Worm (Caenorhabditis elegans): Measurements from ENCODE around the gene srh-266.
A peak's percentile ranks its signal among the peaks of the same experiment; 100 is the strongest.

srh-266 gene

DNA sequence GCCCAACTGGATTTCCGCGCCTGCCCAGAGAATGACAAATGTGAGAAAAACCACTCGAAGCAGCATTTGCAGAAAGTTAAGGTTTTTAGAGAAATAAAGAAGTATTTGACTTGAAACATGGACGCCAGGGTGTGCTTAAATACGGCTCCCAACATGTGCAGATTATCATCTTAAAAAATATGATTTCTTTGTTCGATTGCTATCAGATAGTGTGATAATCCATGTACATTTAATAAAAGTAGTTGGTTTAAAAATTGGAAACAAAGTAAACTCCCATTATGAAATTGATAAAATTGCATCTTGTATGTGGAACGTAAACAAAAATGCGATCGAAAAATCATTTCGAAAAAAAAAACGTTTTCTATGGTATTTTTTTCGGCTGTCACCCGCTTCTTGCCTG is 37.0 kb upstream of the srh-266 start, which contains the start of gene F48G7.8:
Gene F48G7.8 (minus strand): TSS at position 101 of the 400 bp plus-strand sequence.
- TF ChIP-seq jun-1 (tag; optimal IDR thresholded peaks at IDR 0.05) = no peak
- no peak for TF ChIP-seq lin-14 (GFP tag; optimal IDR thresholded peaks at IDR 0.05)
- TF ChIP-seq dsc-1 (tag; optimal IDR thresholded peaks at IDR 0.05) = no peak

- TF ChIP-seq C34B4.2 (tag; optimal IDR thresholded peaks at IDR 0.05) = no peak
- no peak for TF ChIP-seq ces-1 (GFP tag; optimal IDR thresholded peaks at IDR 0.05)
- no peak for TF ChIP-seq pqm-1 (tag; optimal IDR thresholded peaks at IDR 0.05)
- no peak for TF ChIP-seq ceh-82 (tag; optimal IDR thresholded peaks at IDR 0.05)
- no peak for TF ChIP-seq ceh-8 (GFP tag; optimal IDR thresholded peaks at IDR 0.05)
- no peak for TF ChIP-seq nhr-11 (tag; optimal IDR thresholded peaks at IDR 0.05)
These were observed 36.1 kb upstream of the srh-266 start, which contains the start of gene F48G7.9 for ce11 chrV:628527-628926. Gene F48G7.9 (minus strand): TSS chrV:628627.

ce11 chrV:631832-632231 is 32.8 kb upstream of the srh-266 start:
- TF ChIP-seq efl-1 (optimal IDR thresholded peaks at IDR 0.05) (peak; percentile 11 to 22), efl-1 (GFP tag; optimal IDR thresholded peaks at IDR 0.05 in 1 of 2) (peak in 1 of 2 experiments; percentile 62), tbx-2 (tag; optimal IDR thresholded peaks at IDR 0.05) (no peak), nhr-47 (tag; optimal IDR thresholded peaks at IDR 0.05) (no peak), snu-23 (GFP tag; optimal IDR thresholded peaks at IDR 0.05) (peak; percentile 30), ceh-88 (GFP tag; IDR thresholded peaks at IDR 0.05) (no peak), swsn-7 (tag; optimal IDR thresholded peaks at IDR 0.05) (no peak), sox-4 (tag; optimal IDR thresholded peaks at IDR 0.05) (no peak), nhr-77 (tag; optimal IDR thresholded peaks at IDR 0.05) (no peak), unc-30 (tag; optimal IDR thresholded peaks at IDR 0.05) (no peak), ceh-90 (tag; optimal IDR thresholded peaks at IDR 0.05) (no peak), alr-1 (tag; optimal IDR thresholded peaks at IDR 0.05; ENCODE audit: borderline replicate concordance) (no peak), hlh-4 (tag; optimal IDR thresholded peaks at IDR 0.05) (no peak), ztf-4 (tag; optimal IDR thresholded peaks at IDR 0.05) (no peak), nhr-28 (tag; optimal IDR thresholded peaks at IDR 0.05) (no peak), Y116A8C.19 (tag; optimal IDR thresholded peaks at IDR 0.05; ENCODE audit: borderline replicate concordance) (no peak), nhr-84 (tag; optimal IDR thresholded peaks at IDR 0.05) (no peak), mdl-1 (tag; optimal IDR thresholded peaks at IDR 0.05) (no peak), pag-3 (tag; optimal IDR thresholded peaks at IDR 0.05; ENCODE audit: borderline replicate concordance, insufficient read depth) (no peak), nhr-19 (GFP tag; conservative IDR thresholded peaks at IDR 0.05) (no peak), xbp-1 (tag; optimal IDR thresholded peaks at IDR 0.05) (no peak), nhr-71 (tag; optimal IDR thresholded peaks at IDR 0.05) (no peak), nhr-20 (tag; optimal IDR thresholded peaks at IDR 0.05) (peak; percentile 29), grh-1 (GFP tag; IDR thresholded peaks at IDR 0.05) (no peak), F16B12.6 (tag; optimal IDR thresholded peaks at IDR 0.05) (no peak), lin-35 (GFP tag; optimal IDR thresholded peaks at IDR 0.05) (peak in 1 of 2 experiments; percentile 32), aly-2 (tag; optimal IDR thresholded peaks at IDR 0.05) (no peak)

- TF ChIP-seq nhr-85 (tag) (peak; percentile 58), snpc-4 (tag; optimal IDR thresholded peaks at IDR 0.05) (no peak)
These were observed 29.7 kb upstream of the srh-266 start, which contains the start of gene F48G7.10 for ce11 chrV:634855-635254. Gene F48G7.10 (minus strand): TSS chrV:634955.

DNA sequence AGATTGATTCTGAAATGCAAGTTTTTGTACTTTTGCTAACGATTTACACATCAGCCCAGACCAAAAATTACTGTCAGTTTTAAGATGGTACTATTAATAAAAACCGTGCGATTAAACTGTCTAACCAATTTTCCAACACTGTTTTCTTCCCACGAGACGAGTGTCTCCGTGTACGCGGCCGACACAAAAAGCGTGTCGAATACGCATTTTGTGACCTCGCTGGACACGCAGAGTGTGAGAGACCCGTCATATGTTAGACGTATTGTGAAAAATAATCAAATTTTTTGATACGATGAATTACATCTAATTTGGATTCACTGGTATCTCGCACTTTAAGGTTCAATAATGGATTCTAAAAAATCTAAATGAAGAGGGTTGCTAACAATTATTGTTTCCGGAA is 29.0 kb upstream of the srh-266 start:
- TF ChIP-seq nhr-90 (tag; optimal IDR thresholded peaks at IDR 0.05; ENCODE audit: poor library complexity) = peak; percentile 0
- TF ChIP-seq nhr-47 (tag; optimal IDR thresholded peaks at IDR 0.05) = no peak
- no peak for TF ChIP-seq alr-1 (tag; optimal IDR thresholded peaks at IDR 0.05; ENCODE audit: borderline replicate concordance)
- peak in 1 of 2 experiments; percentile 67 for TF ChIP-seq lin-35 (GFP tag; optimal IDR thresholded peaks at IDR 0.05)
- TF ChIP-seq nhr-77 (tag; optimal IDR thresholded peaks at IDR 0.05) = no peak
- TF ChIP-seq aly-2 (tag; optimal IDR thresholded peaks at IDR 0.05) = no peak
- peak in 1 of 2 experiments; percentile 10 for TF ChIP-seq lsy-2 (tag; optimal IDR thresholded peaks at IDR 0.05)
- no peak for TF ChIP-seq sup-37 (GFP tag; optimal IDR thresholded peaks at IDR 0.05)
- peak; percentile 80 for TF ChIP-seq nhr-85 (tag)
- no peak for TF ChIP-seq fkh-8 (tag; optimal IDR thresholded peaks at IDR 0.05)
- TF ChIP-seq ceh-88 (GFP tag; IDR thresholded peaks at IDR 0.05) = no peak
- no peak for TF ChIP-seq unc-30 (tag; optimal IDR thresholded peaks at IDR 0.05)
- no peak for TF ChIP-seq nhr-19 (GFP tag; conservative IDR thresholded peaks at IDR 0.05)
- no peak for TF ChIP-seq sptf-1 (tag; optimal IDR thresholded peaks at IDR 0.05)
- TF ChIP-seq elt-2 (tag; optimal IDR thresholded peaks at IDR 0.05) = peak; percentile 29
- TF ChIP-seq blmp-1 (tag; optimal IDR thresholded peaks at IDR 0.05) = peak; percentile 35
- TF ChIP-seq lin-15B (tag; optimal IDR thresholded peaks at IDR 0.05) = no peak
- no peak for TF ChIP-seq unc-62 (GFP tag; optimal IDR thresholded peaks at IDR 0.05)

Measured in whole organism, L1 larva.